Worm (Caenorhabditis elegans) whole organism, L1 larva: ENCODE results near the gene twk-21.

Source experiments
- ama-1 ChIP-seq: fragments of 150-350 bp; optimal IDR thresholded peaks from 2 replicates; lab custom pipeline; 2014
- ceh-90 ChIP-seq: sonication (generic microtip); optimal IDR thresholded peaks from 2 replicates; lab custom pipeline; 2016; ENCODE audit warnings: missing genetic modification characterization, missing compliant biosample characterization
- ces-1 ChIP-seq: fragments of 150-350 bp; optimal IDR thresholded peaks from 2 replicates; lab custom pipeline; 2014; ENCODE audit warnings: missing biosample characterization, missing genetic modification reagents, missing genetic modification characterization
- efl-1 ChIP-seq, 4 experiments: fragments of 150-350 bp; optimal IDR thresholded peaks in 3 of 4; peaks in 1 of 4; 1 replicate in 1 of 4; 2 replicates in 3 of 4; lab custom pipeline; 2014; ENCODE audit warnings: missing biosample characterization in 2 of 4, missing genetic modification characterization in 2 of 4, missing genetic modification reagents in 2 of 4
- mdl-1 ChIP-seq, 2 experiments: fragments of 150-350 bp; optimal IDR thresholded peaks; 2 replicates each; lab custom pipeline; 2014 to 2017; ENCODE audit warnings: missing biosample characterization in 2 of 2, missing genetic modification characterization in 2 of 2, inconsistent platforms in 1 of 2

ce11 chrX:16290536-16290935, 9.2 kb upstream of the twk-21 start:
- TF ChIP-seq efl-1 (optimal IDR thresholded peaks at IDR 0.05; lab: Kevin White, UChicago) (no peak), efl-1 (GFP tag; optimal IDR thresholded peaks at IDR 0.05 in 1 of 2; lab: Kevin White, UChicago) (no peak), ces-1 (GFP tag; lab: Kevin White, UChicago) (no peak), ama-1 (lab: Kevin White, UChicago) (no peak), mdl-1 (tag; optimal IDR thresholded peaks at IDR 0.05; lab: Kevin White, UChicago) (peak in 1 of 2 experiments; percentile 52), ceh-90 (tag; lab: Kevin White, UChicago) (no peak)
